Fruit fly (Drosophila melanogaster) whole organism, embryonic: ENCODE measurements around the gene Cp36.

Experiments used
- Awh ChIP-seq: fragments of 200-800 bp; sonication (Bioruptor generic); IDR thresholded peaks from 2 replicates; pipeline ENCODE4, ENCODE4 v1.3.6; 2022; ENCODE audit warnings: missing biosample characterization, missing genetic modification characterization
- B-H1 ChIP-seq: fragments of 200-800 bp; sonication (Bioruptor generic); IDR thresholded peaks from 3 replicates; pipeline ENCODE4 v1.3.6; 2022; ENCODE audit warnings: missing biosample characterization, missing genetic modification characterization
- CG10209 ChIP-seq: fragments of 200-800 bp; sonication (Bioruptor generic); optimal IDR thresholded peaks from 3 replicates; lab custom pipeline; 2017; ENCODE audit warnings: missing biosample characterization, mild to moderate bottlenecking, missing genetic modification characterization, missing genetic modification reagents
- CG12071 ChIP-seq: fragments of 200-800 bp; sonication (Bioruptor generic); optimal IDR thresholded peaks from 3 replicates; lab custom pipeline; 2018; ENCODE audit warnings: missing biosample characterization, mild to moderate bottlenecking, missing genetic modification characterization
- CG13287 ChIP-seq: fragments of 200-800 bp; sonication (Bioruptor generic); IDR thresholded peaks from 2 replicates; pipeline ENCODE4 v1.3.6; 2022; ENCODE audit warnings: missing biosample characterization, missing genetic modification characterization; ENCODE audit not compliant: partially characterized antibody
- CG15514 ChIP-seq: fragments of 200-800 bp; sonication (Bioruptor generic); optimal IDR thresholded peaks from 3 replicates; lab custom pipeline; 2017; ENCODE audit warnings: missing biosample characterization, missing genetic modification characterization, mild to moderate bottlenecking, moderate library complexity, missing genetic modification reagents
- CG16815 ChIP-seq: fragments of 200-800 bp; sonication (Bioruptor generic); optimal IDR thresholded peaks from 3 replicates; lab custom pipeline; 2017; ENCODE audit warnings: missing biosample characterization, mild to moderate bottlenecking, missing genetic modification characterization
- CG17829 ChIP-seq: fragments of 200-800 bp; optimal IDR thresholded peaks from 2 replicates; lab custom pipeline; 2019; ENCODE audit warnings: missing biosample characterization, mild to moderate bottlenecking, missing genetic modification characterization, moderate library complexity
- CG30431 ChIP-seq: fragments of 200-800 bp; sonication (Bioruptor generic); optimal IDR thresholded peaks from 2 replicates; lab custom pipeline; 2017; ENCODE audit warnings: missing biosample characterization, missing genetic modification characterization
- CG3281 ChIP-seq: fragments of 200-800 bp; sonication (Bioruptor generic); optimal IDR thresholded peaks from 3 replicates; lab custom pipeline; 2017; ENCODE audit warnings: missing biosample characterization, mild to moderate bottlenecking, missing genetic modification characterization
- CG4328 ChIP-seq: fragments of 200-800 bp; sonication (Bioruptor generic); optimal IDR thresholded peaks from 3 replicates; lab custom pipeline; 2017; ENCODE audit warnings: missing biosample characterization, missing genetic modification reagents, missing genetic modification characterization
- CG43689 ChIP-seq: fragments of 200-800 bp; sonication (Bioruptor generic); IDR thresholded peaks from 2 replicates; pipeline ENCODE4 v1.3.6; 2022; ENCODE audit warnings: missing biosample characterization, missing genetic modification characterization
- CG4617 ChIP-seq: fragments of 200-800 bp; sonication (Bioruptor generic); optimal IDR thresholded peaks from 3 replicates; lab custom pipeline; 2016; ENCODE audit warnings: missing biosample characterization, missing genetic modification characterization, borderline replicate concordance
- CG5180 ChIP-seq: fragments of 200-800 bp; sonication (Bioruptor generic); optimal IDR thresholded peaks from 3 replicates; lab custom pipeline; 2017; ENCODE audit warnings: missing biosample characterization, missing genetic modification characterization, mild to moderate bottlenecking, moderate library complexity, missing genetic modification reagents
- CG7987 ChIP-seq: fragments of 200-800 bp; sonication (Bioruptor generic); optimal IDR thresholded peaks from 2 replicates; lab custom pipeline; 2018; ENCODE audit warnings: missing biosample characterization, mild to moderate bottlenecking, missing genetic modification characterization, moderate library complexity
- Camta ChIP-seq: fragments of 200-800 bp; sonication (Bioruptor generic); optimal IDR thresholded peaks from 2 replicates; lab custom pipeline; 2016; ENCODE audit warnings: missing biosample characterization, missing genetic modification characterization
- D ChIP-seq, 2 experiments: fragments of 200-800 bp in 1 of 2; fragments of >200 bp in 1 of 2; sonication (Bioruptor generic) in 1 of 2; optimal IDR thresholded peaks; 2 replicates in 1 of 2; 3 replicates in 1 of 2; lab custom pipeline; 2017; ENCODE audit warnings: mild to moderate bottlenecking in 1 of 2, missing biosample characterization in 1 of 2, missing genetic modification characterization in 1 of 2, missing genetic modification reagents in 1 of 2
- Dip3 ChIP-seq: fragments of 200-800 bp; sonication (Bioruptor generic); optimal IDR thresholded peaks from 3 replicates; lab custom pipeline; 2016; ENCODE audit warnings: missing biosample characterization, missing genetic modification characterization
- GATAe ChIP-seq: fragments of 200-800 bp; sonication (Bioruptor generic); conservative IDR thresholded peaks from 2 replicates; pipeline ENCODE4 v1.3.6; 2022; ENCODE audit warnings: missing biosample characterization, missing genetic modification characterization
- HHEX ChIP-seq: fragments of 200-800 bp; sonication (Bioruptor generic); optimal IDR thresholded peaks from 3 replicates; lab custom pipeline; 2017; ENCODE audit warnings: missing biosample characterization, mild to moderate bottlenecking, missing genetic modification characterization, missing genetic modification reagents
- Lpt ChIP-seq: fragments of >200 bp; optimal IDR thresholded peaks from 2 replicates; lab custom pipeline; 2018; ENCODE audit warnings: missing biosample characterization, missing genetic modification characterization
- Max ChIP-seq: fragments of 200-800 bp; sonication (Bioruptor generic); optimal IDR thresholded peaks from 2 replicates; lab custom pipeline; 2016; ENCODE audit warnings: missing biosample characterization, mild to moderate bottlenecking, missing genetic modification characterization
- TFAM ChIP-seq: fragments of 200-800 bp; sonication (Bioruptor generic); optimal IDR thresholded peaks from 2 replicates; lab custom pipeline; 2017; ENCODE audit warnings: missing biosample characterization, missing genetic modification characterization, inconsistent platforms
- Trl ChIP-seq, 3 experiments: fragments of >200 bp in 2 of 3; fragments of 200-800 bp in 1 of 3; sonication (Bioruptor generic) in 1 of 3; optimal IDR thresholded peaks; 2 replicates in 1 of 3; 3 replicates in 2 of 3; lab custom pipeline; 2016 to 2017; ENCODE audit warnings: missing biosample characterization in 1 of 3, missing genetic modification characterization in 1 of 3
- Vsx1 ChIP-seq: fragments of 200-800 bp; sonication (Bioruptor generic); optimal IDR thresholded peaks from 2 replicates; lab custom pipeline; 2017; ENCODE audit warnings: missing biosample characterization, mild to moderate bottlenecking, missing genetic modification characterization, missing genetic modification reagents
- al ChIP-seq: fragments of 200-800 bp; sonication (Bioruptor generic); IDR thresholded peaks from 2 replicates; pipeline ENCODE4 v1.3.6; 2022; ENCODE audit warnings: missing biosample characterization, missing genetic modification characterization
- az2 ChIP-seq: fragments of 200-800 bp; sonication (Bioruptor generic); optimal IDR thresholded peaks from 3 replicates; lab custom pipeline; 2016; ENCODE audit warnings: missing biosample characterization, missing genetic modification characterization
- bowl ChIP-seq: fragments of 200-800 bp; sonication (Bioruptor generic); IDR thresholded peaks from 2 replicates; pipeline ENCODE4 v1.3.6; 2022; ENCODE audit warnings: missing biosample characterization, missing genetic modification characterization
- chif ChIP-seq, 2 experiments: fragments of 200-800 bp; sonication (Bioruptor generic); optimal IDR thresholded peaks; 3 replicates each; lab custom pipeline; 2016; ENCODE audit warnings: missing biosample characterization in 2 of 2, missing genetic modification characterization in 2 of 2
- croc ChIP-seq: fragments of 200-800 bp; sonication (Bioruptor generic); conservative IDR thresholded peaks from 3 replicates; pipeline ENCODE4 v1.3.6; 2022; ENCODE audit warnings: missing biosample characterization, missing genetic modification characterization
- dmrt11E ChIP-seq: fragments of 200-800 bp; sonication (Bioruptor generic); optimal IDR thresholded peaks from 3 replicates; lab custom pipeline; 2018; ENCODE audit warnings: missing biosample characterization, mild to moderate bottlenecking, missing genetic modification characterization, moderate library complexity
- exex ChIP-seq: fragments of 200-800 bp; sonication (Bioruptor generic); optimal IDR thresholded peaks from 4 replicates; lab custom pipeline; 2018; ENCODE audit warnings: missing biosample characterization, mild to moderate bottlenecking, missing genetic modification characterization, moderate library complexity
- ftz-f1 ChIP-seq: fragments of 200-800 bp; sonication (Bioruptor generic); optimal IDR thresholded peaks from 2 replicates; lab custom pipeline; 2016; ENCODE audit warnings: missing biosample characterization, missing genetic modification characterization
- ham ChIP-seq: fragments of 200-800 bp; sonication (Bioruptor generic); IDR thresholded peaks from 2 replicates; pipeline ENCODE4 v1.3.6; 2022; ENCODE audit warnings: missing biosample characterization, missing genetic modification characterization
- kah ChIP-seq: fragments of 200-800 bp; sonication (Bioruptor generic); optimal IDR thresholded peaks from 2 replicates; lab custom pipeline; 2018; ENCODE audit warnings: missing biosample characterization, mild to moderate bottlenecking, missing genetic modification characterization
- kay ChIP-seq: fragments of 200-800 bp; sonication (Bioruptor generic); optimal IDR thresholded peaks from 2 replicates; lab custom pipeline; 2016; ENCODE audit warnings: missing biosample characterization, missing genetic modification characterization
- kni ChIP-seq: fragments of 200-800 bp; sonication (Bioruptor generic); optimal IDR thresholded peaks from 3 replicates; lab custom pipeline; 2017; ENCODE audit warnings: mild to moderate bottlenecking, missing biosample characterization, missing genetic modification reagents, missing genetic modification characterization
- lbe ChIP-seq: fragments of 200-800 bp; sonication (Bioruptor generic); optimal IDR thresholded peaks from 2 replicates; lab custom pipeline; 2016; ENCODE audit warnings: missing biosample characterization, mild to moderate bottlenecking, missing genetic modification characterization
- lilli ChIP-seq: fragments of 200-800 bp; sonication (Bioruptor generic); optimal IDR thresholded peaks from 3 replicates; lab custom pipeline; 2016; ENCODE audit warnings: missing biosample characterization, missing genetic modification characterization
- luna ChIP-seq: fragments of 200-800 bp; sonication (Bioruptor generic); optimal IDR thresholded peaks from 2 replicates; lab custom pipeline; 2016; ENCODE audit warnings: missing biosample characterization, missing genetic modification characterization
- nerfin-1 ChIP-seq: fragments of 200-800 bp; sonication (Bioruptor generic); optimal IDR thresholded peaks from 3 replicates; lab custom pipeline; 2019; ENCODE audit warnings: missing biosample characterization, mild to moderate bottlenecking, missing genetic modification characterization, moderate library complexity
- pzg ChIP-seq: fragments of 200-800 bp; sonication (Bioruptor generic); optimal IDR thresholded peaks from 3 replicates; lab custom pipeline; 2018; ENCODE audit warnings: missing biosample characterization, mild to moderate bottlenecking, missing genetic modification characterization, moderate library complexity
- ranshi ChIP-seq: fragments of 200-800 bp; sonication (Bioruptor generic); IDR thresholded peaks from 2 replicates; pipeline ENCODE4 v1.3.6; 2022; ENCODE audit warnings: missing biosample characterization, missing genetic modification characterization
- rib ChIP-seq: fragments of 200-800 bp; sonication (Bioruptor generic); IDR thresholded peaks from 2 replicates; pipeline ENCODE4 v1.3.6; 2022; ENCODE audit warnings: missing biosample characterization, missing genetic modification characterization
- ro ChIP-seq: fragments of 200-800 bp; sonication (Bioruptor generic); IDR thresholded peaks from 2 replicates; pipeline ENCODE4 v1.3.6; 2022; ENCODE audit warnings: missing biosample characterization, missing genetic modification characterization
- row ChIP-seq: fragments of 200-800 bp; sonication (Bioruptor generic); IDR thresholded peaks from 3 replicates; pipeline ENCODE4 v1.3.6; 2022; ENCODE audit warnings: missing biosample characterization, missing genetic modification characterization
- sens ChIP-seq: fragments of 200-800 bp; sonication (Bioruptor generic); peaks from one replicate; lab custom pipeline; 2016; ENCODE audit warnings: missing biosample characterization, missing genetic modification characterization
- stc ChIP-seq: fragments of 200-800 bp; sonication (Bioruptor generic); IDR thresholded peaks from 2 replicates; pipeline ENCODE4 v1.3.6; 2022; ENCODE audit warnings: missing biosample characterization, missing genetic modification characterization
- tio ChIP-seq: fragments of 200-800 bp; sonication (Bioruptor generic); optimal IDR thresholded peaks from 2 replicates; lab custom pipeline; 2017; ENCODE audit warnings: missing biosample characterization, missing genetic modification characterization, inconsistent platforms
- vvl ChIP-seq: fragments of 200-800 bp; sonication (Bioruptor generic); IDR thresholded peaks from 2 replicates; pipeline ENCODE4 v1.3.6; 2022; ENCODE audit warnings: missing biosample characterization, missing genetic modification characterization

The Cp36 gene

dm6 chrX:8492849-8493248 lies 13.7 kb downstream of the Cp36 start (continued):
- TF ChIP-seq Awh (GFP tag; lab: Robert Waterston, UW) (peak; percentile 86), CG3281 (GFP tag; lab: Kevin White, UChicago) (peak; percentile 37), sens (GFP tag; lab: Kevin White, UChicago) (peak; percentile 94), CG30431 (peak; percentile 58), lbe (GFP tag; lab: Kevin White, UChicago) (peak; percentile 15), CG15514 (peak; percentile 31), CG4617 (GFP tag; lab: Kevin White, UChicago) (no peak), GATAe (GFP tag; lab: Robert Waterston, UW) (0 out of 2 replicates have a peak, but pooled peaks have one; percentile 19), bowl (peak; percentile 78), chif (GFP tag; optimal IDR thresholded peaks at IDR 0.05; lab: Kevin White, UChicago) (peak; percentile 14 to 24), al (0 out of 2 replicates have a peak, but pooled peaks have one; percentile 31), Dip3 (no peak), croc (GFP tag; lab: Robert Waterston, UW) (peak; percentile 68), pzg (GFP tag; lab: Kevin White, UChicago) (no peak), CG4328 (GFP tag; lab: Kevin White, UChicago) (peak; percentile 21), ranshi (GFP tag; lab: Robert Waterston, UW) (peak; percentile 74; the same call in 1 of the 2 replicates), Vsx1 (GFP tag; lab: Kevin White, UChicago) (peak; percentile 36), ham (GFP tag; lab: Robert Waterston, UW) (no peak), az2 (GFP tag; lab: Kevin White, UChicago) (peak; percentile 80), TFAM (GFP tag; lab: Kevin White, UChicago) (peak; percentile 6), CG10209 (GFP tag; lab: Kevin White, UChicago) (peak; percentile 73), B-H1 (GFP tag; lab: Robert Waterston, UW) (peak; percentile 75), rib (GFP tag; lab: Robert Waterston, UW) (no peak), dmrt11E (tag; lab: Kevin White, UChicago) (peak; percentile 39), tio (GFP tag; lab: Kevin White, UChicago) (peak; percentile 53), Trl (optimal IDR thresholded peaks at IDR 0.05; lab: Kevin White, UChicago) (no peak), Trl (GFP tag; optimal IDR thresholded peaks at IDR 0.05; lab: Kevin White, UChicago) (no peak), exex (tag; lab: Kevin White, UChicago) (no peak), kay (GFP tag; lab: Kevin White, UChicago) (peak; percentile 54), lilli (GFP tag; lab: Kevin White, UChicago) (peak; percentile 33), ftz-f1 (no peak), CG16815 (GFP tag; lab: Kevin White, UChicago) (peak; percentile 8), Camta (GFP tag; lab: Kevin White, UChicago) (no peak), kah (GFP tag; lab: Kevin White, UChicago) (peak; percentile 86), D (optimal IDR thresholded peaks at IDR 0.05; lab: Kevin White, UChicago) (no peak), D (GFP tag; optimal IDR thresholded peaks at IDR 0.05; lab: Kevin White, UChicago) (peak; percentile 71), CG43689 (peak; percentile 39; the same call in 1 of the 2 replicates), vvl (GFP tag; lab: Robert Waterston, UW) (peak; percentile 92), row (GFP tag; lab: Robert Waterston, UW) (peak; percentile 80), CG13287 (no peak), luna (GFP tag; lab: Kevin White, UChicago) (no peak), nerfin-1 (tag; lab: Kevin White, UChicago) (peak; percentile 72), CG5180 (peak; percentile 76), kni (GFP tag; lab: Kevin White, UChicago) (no peak), ro (peak; percentile 56), CG12071 (GFP tag; lab: Kevin White, UChicago) (peak; percentile 78), CG7987 (GFP tag; lab: Kevin White, UChicago) (peak; percentile 28), Max (GFP tag; lab: Kevin White, UChicago) (peak; percentile 46), stc (peak; percentile 88), CG17829 (tag; lab: Kevin White, UChicago) (peak; percentile 73), Lpt (GFP tag; lab: Kevin White, UChicago) (no peak), HHEX (GFP tag; lab: Kevin White, UChicago) (peak; percentile 74)
